Worm (Caenorhabditis elegans) whole organism, young adult: ENCODE data around the gene fox-1.

ENCODE experiments used
- F52B5.7 ChIP-seq: sonication (generic microtip); optimal IDR thresholded peaks from 2 replicates; lab custom pipeline; 2016; ENCODE audit warnings: mild to moderate bottlenecking, missing genetic modification characterization, missing compliant biosample characterization
- F55B11.4 ChIP-seq: sonication (generic microtip); optimal IDR thresholded peaks from 2 replicates; lab custom pipeline; 2016; ENCODE audit warnings: missing compliant biosample characterization, missing genetic modification characterization, borderline replicate concordance; ENCODE audit not compliant: insufficient read depth
- K12H6.12 ChIP-seq: fragments of 200-800 bp; sonication (Bioruptor generic); optimal IDR thresholded peaks from 2 replicates; lab custom pipeline; 2018; ENCODE audit warnings: mild to moderate bottlenecking, missing genetic modification characterization, missing compliant biosample characterization
- T07F8.4 ChIP-seq: sonication (generic microtip); optimal IDR thresholded peaks from 2 replicates; lab custom pipeline; 2016; ENCODE audit warnings: mild to moderate bottlenecking, missing genetic modification characterization, moderate library complexity, missing compliant biosample characterization
- ama-1 ChIP-seq, 3 experiments: fragments of 150-350 bp in 1 of 3; sonication (generic microtip) in 2 of 3; optimal IDR thresholded peaks; 2 replicates each; lab custom pipeline; 2014 to 2018; ENCODE audit warnings: missing biosample characterization in 2 of 3, missing genetic modification characterization in 2 of 3, missing genetic modification reagents in 2 of 3
- bed-1 ChIP-seq: fragments of 200-800 bp; sonication (Bioruptor generic); IDR thresholded peaks from 2 replicates; pipeline ENCODE4 v1.3.6; 2022; ENCODE audit warnings: missing genetic modification reagents, missing genetic modification characterization, missing compliant biosample characterization
- bed-2 ChIP-seq: fragments of 200-800 bp; sonication (Bioruptor generic); IDR thresholded peaks from 2 replicates; pipeline ENCODE4 v1.3.6; 2022; ENCODE audit warnings: missing genetic modification reagents, missing genetic modification characterization, missing compliant biosample characterization
- lin-35 ChIP-seq, 3 experiments: fragments of 150-350 bp in 2 of 3; sonication (generic microtip) in 1 of 3; optimal IDR thresholded peaks; 2 replicates each; lab custom pipeline; 2014 to 2018; ENCODE audit warnings: missing biosample characterization in 3 of 3, missing genetic modification characterization in 3 of 3, missing genetic modification reagents in 3 of 3
- lsy-27 ChIP-seq: sonication (generic microtip); optimal IDR thresholded peaks from 2 replicates; lab custom pipeline; 2017; ENCODE audit warnings: missing genetic modification characterization, mild to moderate bottlenecking, missing compliant biosample characterization, antibody characterized with exemption, missing genotype, borderline replicate concordance; ENCODE audit not compliant: insufficient read depth
- nfya-1 ChIP-seq: sonication (generic microtip); optimal IDR thresholded peaks from 2 replicates; lab custom pipeline; 2017; ENCODE audit warnings: antibody characterized with exemption, missing compliant biosample characterization, missing genetic modification characterization, borderline replicate concordance; ENCODE audit not compliant: insufficient read depth
- nhr-90 ChIP-seq: sonication (generic microtip); optimal IDR thresholded peaks from 2 replicates; lab custom pipeline; 2016; ENCODE audit warnings: missing genotype, mild to moderate bottlenecking, missing genetic modification characterization, missing compliant biosample characterization
- pha-4 ChIP-seq: fragments of 150-350 bp; sonication (generic microtip); optimal IDR thresholded peaks from 2 replicates; lab custom pipeline; 2014; ENCODE audit warnings: missing biosample characterization, missing genetic modification reagents, missing genetic modification characterization
- rpc-1 ChIP-seq, 2 experiments: fragments of 150-350 bp in 1 of 2; sonication (generic microtip) in 1 of 2; optimal IDR thresholded peaks; 2 replicates each; lab custom pipeline; 2014 to 2018; ENCODE audit warnings: missing biosample characterization in 1 of 2, missing genetic modification characterization in 1 of 2, missing genetic modification reagents in 1 of 2, missing genotype in 1 of 2

- TF ChIP-seq F52B5.7 (tag; lab: Kevin White, UChicago) (no peak), pha-4 (no peak), bed-2 (GFP tag; lab: Robert Waterston, UW) (no peak), K12H6.12 (tag; lab: Kevin White, UChicago) (no peak), lsy-27 (tag; lab: Kevin White, UChicago) (no peak), rpc-1 (optimal IDR thresholded peaks at IDR 0.05; lab: Kevin White, UChicago) (no peak), rpc-1 (tag; optimal IDR thresholded peaks at IDR 0.05; lab: Kevin White, UChicago) (no peak), ama-1 (optimal IDR thresholded peaks at IDR 0.05; lab: Kevin White, UChicago) (no peak), ama-1 (GFP tag; optimal IDR thresholded peaks at IDR 0.05; lab: Kevin White, UChicago) (no peak), nhr-90 (no peak), lin-35 (GFP tag; optimal IDR thresholded peaks at IDR 0.05; lab: Kevin White, UChicago) (no peak), nfya-1 (no peak), bed-1 (GFP tag; lab: Robert Waterston, UW) (no peak), F55B11.4 (no peak), T07F8.4 (tag; lab: Kevin White, UChicago) (no peak)
Measured at ce11 chrX:2452297-2452696, 7.4 kb downstream of the fox-1 start.
